Fruit fly (Drosophila melanogaster): ENCODE measurements around the gene M1BP.

Gene M1BP

dm6 chr3R:8747134-8747870 lies 15.8 kb upstream of the M1BP start, which contains the start of the genes CG9801 and Nasp (continued):
- TF ChIP-seq sens (GFP tag) (peak; percentile 87), CkIIα-i1 (GFP tag; IDR thresholded peaks at IDR 0.05) (no peak), ac (GFP tag; optimal IDR thresholded peaks at IDR 0.05) (no peak), peb (GFP tag; IDR thresholded peaks at IDR 0.05) (0 out of 2 replicates have a peak, but pooled peaks have one; percentile 30), vfl (GFP tag; optimal IDR thresholded peaks at IDR 0.05) (peak; percentile 21), CG12769 (tag; optimal IDR thresholded peaks at IDR 0.05) (peak; percentile 29), CG11093 (GFP tag; IDR thresholded peaks at IDR 0.05) (no peak), CG4404 (GFP tag; IDR thresholded peaks at IDR 0.05) (no peak), HLH4C (GFP tag; IDR thresholded peaks at IDR 0.05; ENCODE audit: partially characterized antibody) (peak; percentile 78), CG16779 (GFP tag; IDR thresholded peaks at IDR 0.05) (no peak), amos (GFP tag; IDR thresholded peaks at IDR 0.05; ENCODE audit: partially characterized antibody) (peak; percentile 83), CG10366 (GFP tag; IDR thresholded peaks at IDR 0.05) (peak; percentile 9; the same call in 1 of the 2 replicates), CG14710 (tag; optimal IDR thresholded peaks at IDR 0.05) (peak; percentile 67), salm (tag; optimal IDR thresholded peaks at IDR 0.05) (no peak), Kr (GFP tag; optimal IDR thresholded peaks at IDR 0.05) (no peak), CG8924 (tag; optimal IDR thresholded peaks at IDR 0.05) (peak; percentile 37), CG2129 (GFP tag; IDR thresholded peaks at IDR 0.05; ENCODE audit: partially characterized antibody) (no peak), CHES-1-like (GFP tag; optimal IDR thresholded peaks at IDR 0.05) (peak; percentile 62), Taf1 (GFP tag; IDR thresholded peaks at IDR 0.05) (no peak), CG17568 (GFP tag; optimal IDR thresholded peaks at IDR 0.05) (no peak), tio (GFP tag; optimal IDR thresholded peaks at IDR 0.05) (no peak), E2f2 (GFP tag; IDR thresholded peaks at IDR 0.05) (peak; percentile 88), HLH3B (GFP tag; IDR thresholded peaks at IDR 0.05) (0 out of 2 replicates have a peak, but pooled peaks have one; percentile 29), grn (GFP tag; optimal IDR thresholded peaks at IDR 0.05) (no peak), CG12155 (GFP tag; optimal IDR thresholded peaks at IDR 0.05) (peak; percentile 20), sob (GFP tag; IDR thresholded peaks at IDR 0.05) (peak; percentile 73), org-1 (GFP tag; optimal IDR thresholded peaks at IDR 0.05) (peak; percentile 17), Sin3A (optimal IDR thresholded peaks at IDR 0.05) (peak; percentile 84), CG14860 (GFP tag; IDR thresholded peaks at IDR 0.05; ENCODE audit: partially characterized antibody) (peak; percentile 56; the same call in 2 of the 3 replicates), hb (GFP tag; IDR thresholded peaks at IDR 0.05; ENCODE audit: partially characterized antibody) (peak; percentile 63; the same call in 2 of the 3 replicates), CG12391 (tag; optimal IDR thresholded peaks at IDR 0.05) (peak; percentile 44), Sox100B (GFP tag; optimal IDR thresholded peaks at IDR 0.05) (no peak), YL-1 (GFP tag; optimal IDR thresholded peaks at IDR 0.05) (peak; percentile 58), C15 (GFP tag; IDR thresholded peaks at IDR 0.05) (no peak), dan (GFP tag; IDR thresholded peaks at IDR 0.05) (no peak), repo (GFP tag; optimal IDR thresholded peaks at IDR 0.05) (peak; percentile 31), dati (GFP tag; IDR thresholded peaks at IDR 0.05) (no peak), Drgx (GFP tag; IDR thresholded peaks at IDR 0.05) (no peak), croc (GFP tag; conservative IDR thresholded peaks at IDR 0.05) (no peak), dmrt99B (tag; optimal IDR thresholded peaks at IDR 0.05) (peak; percentile 21), sens-2 (GFP tag; IDR thresholded peaks at IDR 0.05) (no peak), Rfx (GFP tag; IDR thresholded peaks at IDR 0.05) (peak; percentile 62), lab (GFP tag; optimal IDR thresholded peaks at IDR 0.05) (peak; percentile 63), jumu (GFP tag; optimal IDR thresholded peaks at IDR 0.05) (peak; percentile 46), CG12219 (GFP tag; optimal IDR thresholded peaks at IDR 0.05) (peak; percentile 32), CG6683 (GFP tag; optimal IDR thresholded peaks at IDR 0.05) (no peak), CG10274 (GFP tag; optimal IDR thresholded peaks at IDR 0.05) (no peak), chn (GFP tag; optimal IDR thresholded peaks at IDR 0.05) (peak; percentile 45), CG7556 (GFP tag; optimal IDR thresholded peaks at IDR 0.05) (no peak), HLHmδ (GFP tag; optimal IDR thresholded peaks at IDR 0.05) (peak; percentile 20)

All from whole organism, embryonic.